Worm (Caenorhabditis elegans): ENCODE results near the gene srsx-11.

The srsx-11 gene

DNA sequence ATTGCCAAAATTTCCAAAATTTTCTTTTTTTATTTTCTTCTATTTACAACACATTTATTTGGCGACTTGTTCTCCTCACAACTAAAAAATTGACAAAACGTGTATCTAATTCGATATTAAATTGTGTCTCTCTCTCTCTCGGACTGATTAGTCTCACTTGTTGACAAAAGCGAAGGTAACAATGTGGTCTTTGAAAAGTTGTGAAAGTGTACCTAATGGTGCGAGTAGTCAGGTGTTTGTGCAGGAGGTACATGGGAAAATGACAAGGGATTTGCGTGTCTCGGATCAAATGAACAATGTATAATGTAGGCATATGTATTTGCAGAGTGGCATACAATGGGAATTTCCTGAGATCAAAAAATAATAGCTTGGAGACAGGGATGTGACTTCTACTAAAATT lies 9.5 kb downstream of the srsx-11 start:
- TF ChIP-seq flh-1 (GFP tag; optimal IDR thresholded peaks at IDR 0.05) (no peak), nhr-12 (tag; optimal IDR thresholded peaks at IDR 0.05) (no peak), nhr-2 (tag; optimal IDR thresholded peaks at IDR 0.05) (no peak), lsy-2 (tag; optimal IDR thresholded peaks at IDR 0.05) (no peak), mab-5 (tag; optimal IDR thresholded peaks at IDR 0.05) (no peak), nhr-28 (tag; optimal IDR thresholded peaks at IDR 0.05) (no peak), hlh-1 (tag; optimal IDR thresholded peaks at IDR 0.05) (no peak), drap-1 (GFP tag; optimal IDR thresholded peaks at IDR 0.05) (no peak), ces-1 (GFP tag; optimal IDR thresholded peaks at IDR 0.05) (no peak), mep-1 (tag; optimal IDR thresholded peaks at IDR 0.05) (no peak), unc-62 (GFP tag; optimal IDR thresholded peaks at IDR 0.05) (no peak), unc-120 (tag; optimal IDR thresholded peaks at IDR 0.05; ENCODE audit: poor library complexity, severe bottlenecking) (no peak), ham-2 (GFP tag; optimal IDR thresholded peaks at IDR 0.05) (no peak), lin-32 (GFP tag; optimal IDR thresholded peaks at IDR 0.05) (no peak)

DNA sequence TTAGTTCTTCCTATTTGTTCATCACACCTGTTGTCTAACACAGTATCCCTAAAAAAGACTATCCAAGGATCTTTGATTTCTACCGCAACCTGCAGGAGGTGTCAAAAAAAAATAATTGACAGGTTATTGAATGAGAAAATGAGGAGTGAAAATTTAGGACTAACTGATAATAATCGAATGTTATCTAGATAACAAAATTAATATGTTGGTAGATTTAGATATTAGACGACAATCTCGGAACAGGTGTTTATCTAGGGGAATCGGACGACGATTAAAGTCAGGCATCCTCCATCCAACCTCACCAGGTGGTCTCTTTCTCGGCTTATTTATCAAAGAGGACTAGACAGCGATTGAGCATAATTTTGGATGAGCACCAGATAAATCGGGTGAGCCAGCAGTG lies 10.2 kb downstream of the srsx-11 start:
- TF ChIP-seq hlh-1 (tag; optimal IDR thresholded peaks at IDR 0.05) (peak; percentile 39), nhr-2 (tag; optimal IDR thresholded peaks at IDR 0.05) (peak; percentile 47), elt-1 (tag; optimal IDR thresholded peaks at IDR 0.05; ENCODE audit: borderline replicate concordance, insufficient read depth) (peak; percentile 97), unc-39 (tag; optimal IDR thresholded peaks at IDR 0.05) (no peak), elt-3 (tag; optimal IDR thresholded peaks at IDR 0.05) (no peak), ceh-39 (tag; optimal IDR thresholded peaks at IDR 0.05) (no peak), mab-5 (tag; optimal IDR thresholded peaks at IDR 0.05) (no peak), lin-32 (GFP tag; optimal IDR thresholded peaks at IDR 0.05) (peak; percentile 45)

DNA sequence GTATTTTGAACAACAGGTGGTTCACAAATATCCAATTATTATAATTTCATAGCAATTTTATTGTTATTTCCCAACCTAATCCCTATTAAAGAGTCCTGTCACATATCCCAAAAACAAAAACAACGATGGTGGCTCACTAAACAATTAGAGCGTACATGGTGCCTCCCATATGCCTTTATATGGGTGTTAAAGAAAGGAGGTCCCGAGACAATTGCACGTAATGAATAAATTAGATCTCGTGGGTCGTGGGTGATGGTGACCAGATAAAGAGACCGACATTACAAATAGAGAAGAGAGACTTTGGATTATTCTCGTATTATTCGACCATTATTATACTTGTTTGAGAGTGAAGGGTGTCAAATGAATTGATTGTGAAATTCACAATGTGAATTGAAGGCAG lies 11.7 kb downstream of the srsx-11 start:
- peak; percentile 96 for TF ChIP-seq ces-1 (GFP tag; optimal IDR thresholded peaks at IDR 0.05)
- peak; percentile 9 for TF ChIP-seq unc-120 (tag; optimal IDR thresholded peaks at IDR 0.05; ENCODE audit: poor library complexity, severe bottlenecking)
- TF ChIP-seq sptf-1 (tag; optimal IDR thresholded peaks at IDR 0.05): peak; percentile 38
- peak; percentile 28 for TF ChIP-seq cnd-1 (tag; optimal IDR thresholded peaks at IDR 0.05)
- TF ChIP-seq lsy-2 (tag; optimal IDR thresholded peaks at IDR 0.05): no peak
- TF ChIP-seq snpc-4 (tag; optimal IDR thresholded peaks at IDR 0.05): no peak
- no peak for TF ChIP-seq mep-1 (tag; optimal IDR thresholded peaks at IDR 0.05)
- TF ChIP-seq mls-2 (tag; optimal IDR thresholded peaks at IDR 0.05): peak; percentile 57
- peak; percentile 20 for TF ChIP-seq unc-62 (GFP tag; optimal IDR thresholded peaks at IDR 0.05)
- peak; percentile 52 for TF ChIP-seq nhr-2 (tag; optimal IDR thresholded peaks at IDR 0.05)
- TF ChIP-seq tbx-8 (GFP tag; optimal IDR thresholded peaks at IDR 0.05): no peak
- peak; percentile 66 for TF ChIP-seq unc-39 (tag; optimal IDR thresholded peaks at IDR 0.05)
- TF ChIP-seq ceh-43 (GFP tag; optimal IDR thresholded peaks at IDR 0.05): peak; percentile 71

DNA sequence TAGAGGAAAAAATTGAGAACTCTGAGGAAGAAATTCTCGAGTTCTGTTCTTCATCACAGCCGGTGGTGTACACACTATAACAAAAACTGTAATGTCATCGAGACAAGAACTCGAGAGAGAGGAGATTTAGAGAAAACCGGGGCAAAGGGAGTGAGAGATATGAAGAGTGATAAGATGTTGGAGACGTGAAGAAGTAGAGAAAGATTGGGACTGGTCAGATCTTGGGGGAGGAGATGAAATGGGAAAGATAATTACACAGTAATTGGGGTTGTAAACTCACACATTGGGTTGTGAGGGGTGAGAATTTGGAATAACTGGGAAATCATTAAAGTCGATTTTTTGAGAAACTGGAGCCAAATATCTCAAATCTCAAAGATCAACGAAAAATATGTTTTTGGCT lies 13.2 kb downstream of the srsx-11 start:
- TF ChIP-seq unc-62 (GFP tag; optimal IDR thresholded peaks at IDR 0.05): peak; percentile 7
- no peak for TF ChIP-seq ceh-39 (tag; optimal IDR thresholded peaks at IDR 0.05)
- no peak for TF ChIP-seq nhr-12 (tag; optimal IDR thresholded peaks at IDR 0.05)
- no peak for TF ChIP-seq nhr-76 (tag; optimal IDR thresholded peaks at IDR 0.05)
- TF ChIP-seq pha-4 (tag; optimal IDR thresholded peaks at IDR 0.05): no peak
- peak; percentile 21 for TF ChIP-seq sptf-1 (tag; optimal IDR thresholded peaks at IDR 0.05)
- TF ChIP-seq elt-1 (tag; optimal IDR thresholded peaks at IDR 0.05; ENCODE audit: borderline replicate concordance, insufficient read depth): peak; percentile 89
- no peak for TF ChIP-seq unc-120 (tag; optimal IDR thresholded peaks at IDR 0.05; ENCODE audit: poor library complexity, severe bottlenecking)

DNA sequence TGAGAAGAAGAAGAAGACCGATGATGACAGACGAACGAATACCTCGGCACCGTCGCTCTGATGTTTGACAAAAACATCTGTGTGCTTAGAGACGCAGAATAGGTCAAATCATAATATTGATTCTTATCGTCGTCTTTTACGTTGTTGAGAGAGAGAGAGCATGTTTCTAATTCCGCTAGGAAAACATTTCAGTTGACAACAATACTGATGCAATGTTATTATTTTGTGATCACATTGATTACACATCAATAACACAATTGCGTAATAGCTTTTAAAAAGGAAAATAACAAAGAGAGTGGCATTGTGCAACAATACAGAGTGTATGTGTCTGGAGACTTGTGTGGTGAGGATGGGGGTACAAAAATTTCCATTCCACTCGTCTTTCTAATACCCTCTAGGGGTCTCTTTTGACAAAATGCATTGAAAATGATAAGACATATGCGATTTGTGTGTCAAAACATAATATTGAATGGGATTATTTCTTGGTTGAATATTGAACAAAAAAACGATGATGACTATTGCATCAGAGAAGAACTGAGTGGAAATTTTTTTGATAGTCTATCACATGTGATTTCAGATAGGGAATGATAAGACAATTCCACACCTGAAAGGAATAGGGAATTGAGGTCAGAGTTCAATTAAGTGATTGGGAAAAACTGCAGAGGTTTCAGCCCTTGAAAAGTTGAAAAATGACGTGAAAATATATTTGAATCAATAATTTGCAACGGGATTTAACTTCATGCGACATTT lies 14.1 kb downstream of the srsx-11 start:
- TF ChIP-seq drap-1 (GFP tag; optimal IDR thresholded peaks at IDR 0.05) (no peak), unc-120 (tag; optimal IDR thresholded peaks at IDR 0.05; ENCODE audit: poor library complexity, severe bottlenecking) (no peak), nhr-2 (tag; optimal IDR thresholded peaks at IDR 0.05) (no peak), lin-32 (GFP tag; optimal IDR thresholded peaks at IDR 0.05) (no peak), zip-8 (tag; optimal IDR thresholded peaks at IDR 0.05) (peak; percentile 98), nhr-28 (tag; optimal IDR thresholded peaks at IDR 0.05) (no peak)
